Fruit fly (Drosophila melanogaster): ENCODE results near the gene mex1.
A peak's percentile ranks its signal among the peaks of the same experiment; 100 is the strongest.

mex1 gene

dm6 chr3L:15500813-15501645 lies 18.4 kb downstream of the mex1 start, which contains the start of gene CG7272 (continued):
- TF ChIP-seq vvl (GFP tag; IDR thresholded peaks at IDR 0.05) (peak; percentile 42), CG6654 (GFP tag; optimal IDR thresholded peaks at IDR 0.05) (no peak), kni (GFP tag; optimal IDR thresholded peaks at IDR 0.05) (peak; percentile 60), CG10274 (GFP tag; optimal IDR thresholded peaks at IDR 0.05) (peak; percentile 29), Myb (GFP tag; optimal IDR thresholded peaks at IDR 0.05) (peak; percentile 90), CG4404 (GFP tag; IDR thresholded peaks at IDR 0.05) (no peak), bigmax (GFP tag; optimal IDR thresholded peaks at IDR 0.05) (peak; percentile 27), CG7987 (GFP tag; optimal IDR thresholded peaks at IDR 0.05) (peak; percentile 26), otp (GFP tag; IDR thresholded peaks at IDR 0.05) (0 out of 3 replicates have a peak, but pooled peaks have one; percentile 6), CG13296 (GFP tag; optimal IDR thresholded peaks at IDR 0.05) (peak; percentile 34), CG1603 (tag; optimal IDR thresholded peaks at IDR 0.05) (peak; percentile 39), Blimp-1 (GFP tag; optimal IDR thresholded peaks at IDR 0.05) (peak; percentile 17), Usf (GFP tag; optimal IDR thresholded peaks at IDR 0.05) (no peak), CG43689 (GFP tag; IDR thresholded peaks at IDR 0.05) (no peak), nau (GFP tag; optimal IDR thresholded peaks at IDR 0.05) (no peak), unpg (GFP tag; optimal IDR thresholded peaks at IDR 0.05) (peak; percentile 7), hkb (optimal IDR thresholded peaks at IDR 0.05) (no peak), hkb (GFP tag; IDR thresholded peaks at IDR 0.05) (0 out of 2 replicates have a peak, but pooled peaks have one; percentile 32), caup (GFP tag; optimal IDR thresholded peaks at IDR 0.05; ENCODE audit: severe bottlenecking) (peak; percentile 38), CG6175 (GFP tag; IDR thresholded peaks at IDR 0.05) (0 out of 3 replicates have a peak, but pooled peaks have one; percentile 22), dmrt11E (tag; optimal IDR thresholded peaks at IDR 0.05) (no peak), B-H2 (GFP tag; optimal IDR thresholded peaks at IDR 0.05) (peak; percentile 58), oc (tag; optimal IDR thresholded peaks at IDR 0.05) (peak; percentile 7), Scr (GFP tag; IDR thresholded peaks at IDR 0.05; ENCODE audit: partially characterized antibody) (peak; percentile 20; the same call in 1 of the 2 replicates), Doc3 (GFP tag; IDR thresholded peaks at IDR 0.05; ENCODE audit: partially characterized antibody) (no peak), Antp (GFP tag; optimal IDR thresholded peaks at IDR 0.05) (peak; percentile 6), GATAe (GFP tag; conservative IDR thresholded peaks at IDR 0.05) (no peak; the same call in 1 of the 2 replicates), MESR4 (GFP tag; optimal IDR thresholded peaks at IDR 0.05) (peak; percentile 9), Adf1 (GFP tag; IDR thresholded peaks at IDR 0.05) (peak; percentile 37; the same call in 1 of the 2 replicates), Atf6 (GFP tag; IDR thresholded peaks at IDR 0.05) (peak; percentile 20; the same call in 1 of the 2 replicates), trh (GFP tag; optimal IDR thresholded peaks at IDR 0.05) (no peak), CG15514 (GFP tag; optimal IDR thresholded peaks at IDR 0.05) (peak; percentile 78), crol (GFP tag; IDR thresholded peaks at IDR 0.05) (peak; percentile 86), gem (tag; optimal IDR thresholded peaks at IDR 0.05) (peak; percentile 10), sug (tag; optimal IDR thresholded peaks at IDR 0.05) (peak; percentile 91), sob (GFP tag; IDR thresholded peaks at IDR 0.05) (peak; percentile 15; the same call in 1 of the 2 replicates), CG12769 (tag; optimal IDR thresholded peaks at IDR 0.05) (peak; percentile 74), CG2116 (GFP tag; optimal IDR thresholded peaks at IDR 0.05) (peak; percentile 62), CG31441 (GFP tag; IDR thresholded peaks at IDR 0.05) (no peak), Meics (GFP tag; optimal IDR thresholded peaks at IDR 0.05) (peak; percentile 26), CG2712 (tag; optimal IDR thresholded peaks at IDR 0.05) (peak; percentile 7), CrebB (tag; optimal IDR thresholded peaks at IDR 0.05) (peak; percentile 53), eyg (GFP tag; optimal IDR thresholded peaks at IDR 0.05) (peak; percentile 18), CG12071 (GFP tag; optimal IDR thresholded peaks at IDR 0.05) (peak; percentile 5), crp (GFP tag; optimal IDR thresholded peaks at IDR 0.05) (peak in 1 of 2 experiments; percentile 5), hth (optimal IDR thresholded peaks at IDR 0.05) (no peak), Jarid2 (GFP tag; optimal IDR thresholded peaks at IDR 0.05) (peak; percentile 70), Hmr (GFP tag; optimal IDR thresholded peaks at IDR 0.05) (peak; percentile 32)

All from whole organism, embryonic.